Worm (Caenorhabditis elegans) whole organism, L1 larva: ENCODE measurements around the gene T03G6.3.
A peak's percentile ranks its signal among the peaks of the same experiment; 100 is the strongest.

Experiments
- F16B12.6 ChIP-seq: fragments of 150-350 bp; optimal IDR thresholded peaks from 2 replicates; lab custom pipeline; 2014; ENCODE audit warnings: missing biosample characterization, missing genetic modification characterization
- alr-1 ChIP-seq: fragments of 200-800 bp; sonication (Bioruptor generic); optimal IDR thresholded peaks from 2 replicates; lab custom pipeline; 2018; ENCODE audit warnings: borderline replicate concordance, mild to moderate bottlenecking, missing genetic modification characterization, missing compliant biosample characterization
- ama-1 ChIP-seq: fragments of 150-350 bp; optimal IDR thresholded peaks from 2 replicates; lab custom pipeline; 2014
- ceh-8 ChIP-seq: fragments of 200-800 bp; sonication (Bioruptor generic); optimal IDR thresholded peaks from 2 replicates; lab custom pipeline; 2018; ENCODE audit warnings: mild to moderate bottlenecking, missing genetic modification characterization, moderate library complexity, missing compliant biosample characterization
- ceh-82 ChIP-seq, 3 experiments: fragments of 150-350 bp in 1 of 3; sonication (generic microtip) in 2 of 3; optimal IDR thresholded peaks; 2 replicates each; lab custom pipeline; 2014 to 2017; ENCODE audit warnings: missing biosample characterization in 3 of 3, missing genetic modification characterization in 3 of 3
- ceh-88 ChIP-seq: fragments of 200-800 bp; sonication (Bioruptor generic); IDR thresholded peaks from 2 replicates; pipeline ENCODE4 v1.3.6; 2022; ENCODE audit warnings: missing genetic modification characterization, missing compliant biosample characterization
- ces-1 ChIP-seq: fragments of 150-350 bp; optimal IDR thresholded peaks from 2 replicates; lab custom pipeline; 2014; ENCODE audit warnings: missing biosample characterization, missing genetic modification reagents, missing genetic modification characterization
- dsc-1 ChIP-seq: sonication (generic microtip); optimal IDR thresholded peaks from 2 replicates; lab custom pipeline; 2016; ENCODE audit warnings: mild to moderate bottlenecking, missing genetic modification characterization, missing compliant biosample characterization
- efl-1 ChIP-seq, 4 experiments: fragments of 150-350 bp; optimal IDR thresholded peaks in 3 of 4; peaks in 1 of 4; 1 replicate in 1 of 4; 2 replicates in 3 of 4; lab custom pipeline; 2014; ENCODE audit warnings: missing biosample characterization in 2 of 4, missing genetic modification characterization in 2 of 4, missing genetic modification reagents in 2 of 4
- efl-3 ChIP-seq: fragments of 200-800 bp; sonication (Bioruptor generic); optimal IDR thresholded peaks from 2 replicates; lab custom pipeline; 2018; ENCODE audit warnings: mild to moderate bottlenecking, missing genetic modification characterization, missing compliant biosample characterization
- elt-2 ChIP-seq: sonication (generic microtip); optimal IDR thresholded peaks from 2 replicates; lab custom pipeline; 2016; ENCODE audit warnings: missing genetic modification characterization, mild to moderate bottlenecking, inconsistent platforms, missing compliant biosample characterization, missing genetic modification reagents
- elt-3 ChIP-seq, 6 experiments: fragments of 150-350 bp in 1 of 6; sonication (generic microtip); optimal IDR thresholded peaks; 2 replicates each; lab custom pipeline; 2017 to 2018; ENCODE audit warnings: missing biosample characterization in 6 of 6, missing genetic modification characterization in 6 of 6, inconsistent platforms in 1 of 6
- ets-5 ChIP-seq: fragments of 200-800 bp; sonication (Bioruptor generic); IDR thresholded peaks from 2 replicates; pipeline ENCODE4 v1.3.6; 2022; ENCODE audit warnings: missing genetic modification characterization, missing compliant biosample characterization
- fkh-10 ChIP-seq: sonication (generic microtip); optimal IDR thresholded peaks from 2 replicates; lab custom pipeline; 2017; ENCODE audit warnings: missing biosample characterization, missing genetic modification reagents, missing genetic modification characterization
- fkh-4 ChIP-seq: sonication (generic microtip); optimal IDR thresholded peaks from 2 replicates; lab custom pipeline; 2016; ENCODE audit warnings: missing compliant biosample characterization, missing genetic modification characterization, borderline replicate concordance
- grh-1 ChIP-seq: fragments of 200-800 bp; sonication (Bioruptor generic); IDR thresholded peaks from 2 replicates; pipeline ENCODE4 v1.3.6; 2022; ENCODE audit warnings: missing genetic modification reagents, missing genetic modification characterization, missing compliant biosample characterization
- hlh-17 ChIP-seq: fragments of 200-800 bp; sonication (Bioruptor generic); optimal IDR thresholded peaks from 2 replicates; lab custom pipeline; 2018; ENCODE audit warnings: missing genetic modification characterization, mild to moderate bottlenecking, missing compliant biosample characterization, moderate library complexity, borderline replicate concordance
- hlh-4 ChIP-seq: sonication (generic microtip); optimal IDR thresholded peaks from 2 replicates; lab custom pipeline; 2016; ENCODE audit warnings: mild to moderate bottlenecking, missing genetic modification characterization, missing compliant biosample characterization
- irx-1 ChIP-seq: sonication (generic microtip); optimal IDR thresholded peaks from 2 replicates; lab custom pipeline; 2016; ENCODE audit warnings: missing genetic modification characterization, missing compliant biosample characterization
- isw-1 ChIP-seq: fragments of 200-800 bp; sonication (Bioruptor generic); IDR thresholded peaks from 2 replicates; pipeline ENCODE4 v1.3.6; 2022; ENCODE audit warnings: missing genetic modification characterization, missing compliant biosample characterization
- jun-1 ChIP-seq: fragments of 150-350 bp; optimal IDR thresholded peaks from 2 replicates; lab custom pipeline; 2014; ENCODE audit warnings: missing biosample characterization, missing genetic modification reagents, missing genetic modification characterization
- lin-13 ChIP-seq: fragments of 150-350 bp; optimal IDR thresholded peaks from 2 replicates; lab custom pipeline; 2014; ENCODE audit warnings: missing biosample characterization, missing genetic modification reagents, missing genetic modification characterization
- lin-14 ChIP-seq: fragments of 200-800 bp; sonication (Bioruptor generic); optimal IDR thresholded peaks from 2 replicates; lab custom pipeline; 2018; ENCODE audit warnings: mild to moderate bottlenecking, missing genetic modification characterization, moderate library complexity, missing compliant biosample characterization
- lin-35 ChIP-seq, 2 experiments: fragments of 150-350 bp; optimal IDR thresholded peaks; 2 replicates each; lab custom pipeline; 2014; ENCODE audit warnings: missing biosample characterization in 2 of 2, missing genetic modification characterization in 2 of 2, missing genetic modification reagents in 2 of 2
- lin-39 ChIP-seq: fragments of 150-350 bp; optimal IDR thresholded peaks from 2 replicates; lab custom pipeline; 2014; ENCODE audit warnings: missing biosample characterization, missing genetic modification reagents, missing genetic modification characterization
- mdl-1 ChIP-seq, 2 experiments: fragments of 150-350 bp; optimal IDR thresholded peaks; 2 replicates each; lab custom pipeline; 2014 to 2017; ENCODE audit warnings: missing biosample characterization in 2 of 2, missing genetic modification characterization in 2 of 2, inconsistent platforms in 1 of 2
- mef-2 ChIP-seq: fragments of 150-350 bp; optimal IDR thresholded peaks from 2 replicates; lab custom pipeline; 2014; ENCODE audit warnings: missing biosample characterization, missing genetic modification characterization
- mep-1 ChIP-seq: fragments of 150-350 bp; optimal IDR thresholded peaks from 2 replicates; lab custom pipeline; 2014; ENCODE audit warnings: missing biosample characterization, missing genetic modification characterization
- nhr-11 ChIP-seq: fragments of 150-350 bp; optimal IDR thresholded peaks from 2 replicates; lab custom pipeline; 2014; ENCODE audit warnings: missing biosample characterization, missing genetic modification characterization
- nhr-19 ChIP-seq: fragments of 200-800 bp; sonication (Bioruptor generic); conservative IDR thresholded peaks from 2 replicates; pipeline ENCODE4 v1.3.6; 2022; ENCODE audit warnings: missing genetic modification characterization, missing compliant biosample characterization
- nhr-237 ChIP-seq: fragments of 150-350 bp; optimal IDR thresholded peaks from 2 replicates; lab custom pipeline; 2014; ENCODE audit warnings: missing biosample characterization, missing genetic modification characterization
- nhr-28 ChIP-seq: fragments of 150-350 bp; optimal IDR thresholded peaks from 2 replicates; lab custom pipeline; 2014; ENCODE audit warnings: missing biosample characterization, missing genetic modification characterization
- nhr-47 ChIP-seq: sonication (generic microtip); optimal IDR thresholded peaks from 2 replicates; lab custom pipeline; 2016; ENCODE audit warnings: mild to moderate bottlenecking, missing genetic modification characterization, moderate library complexity, missing compliant biosample characterization
- nhr-71 ChIP-seq: sonication (generic microtip); optimal IDR thresholded peaks from 2 replicates; lab custom pipeline; 2016; ENCODE audit warnings: mild to moderate bottlenecking, missing genetic modification characterization, moderate library complexity, missing compliant biosample characterization
- nhr-77 ChIP-seq: fragments of 150-350 bp; optimal IDR thresholded peaks from 2 replicates; lab custom pipeline; 2014; ENCODE audit warnings: missing biosample characterization, missing genetic modification characterization
- nhr-84 ChIP-seq: sonication (generic microtip); optimal IDR thresholded peaks from 2 replicates; lab custom pipeline; 2017; ENCODE audit warnings: missing biosample characterization, missing genetic modification characterization
- nhr-90 ChIP-seq: sonication (generic microtip); optimal IDR thresholded peaks from 2 replicates; lab custom pipeline; 2016; ENCODE audit warnings: mild to moderate bottlenecking, missing genetic modification characterization, missing compliant biosample characterization; ENCODE audit not compliant: poor library complexity
- pag-3 ChIP-seq: sonication (generic microtip); optimal IDR thresholded peaks from 2 replicates; lab custom pipeline; 2017; ENCODE audit warnings: missing genetic modification characterization, mild to moderate bottlenecking, missing compliant biosample characterization, antibody characterized with exemption, borderline replicate concordance; ENCODE audit not compliant: insufficient read depth
- snpc-4 ChIP-seq: fragments of 150-350 bp; optimal IDR thresholded peaks from 2 replicates; lab custom pipeline; 2014; ENCODE audit warnings: missing biosample characterization, missing genetic modification characterization
- snu-23 ChIP-seq: sonication (generic microtip); optimal IDR thresholded peaks from 2 replicates; lab custom pipeline; 2016; ENCODE audit warnings: missing genetic modification characterization, missing compliant biosample characterization
- sptf-1 ChIP-seq: fragments of 150-350 bp; optimal IDR thresholded peaks from 2 replicates; lab custom pipeline; 2014; ENCODE audit warnings: missing biosample characterization, missing genetic modification characterization
- sup-37 ChIP-seq: fragments of 200-800 bp; sonication (Bioruptor generic); optimal IDR thresholded peaks from 2 replicates; lab custom pipeline; 2018; ENCODE audit warnings: mild to moderate bottlenecking, missing genetic modification characterization, missing compliant biosample characterization
- swsn-7 ChIP-seq: sonication (generic microtip); optimal IDR thresholded peaks from 2 replicates; lab custom pipeline; 2016; ENCODE audit warnings: missing genetic modification characterization, missing compliant biosample characterization
- tlp-1 ChIP-seq: fragments of 150-350 bp; optimal IDR thresholded peaks from 2 replicates; lab custom pipeline; 2014; ENCODE audit warnings: missing biosample characterization, missing genetic modification characterization
- unc-130 ChIP-seq: fragments of 150-350 bp; optimal IDR thresholded peaks from 2 replicates; lab custom pipeline; 2017; ENCODE audit warnings: missing biosample characterization, missing genetic modification characterization, inconsistent platforms
- unc-30 ChIP-seq: sonication (generic microtip); optimal IDR thresholded peaks from 2 replicates; lab custom pipeline; 2017; ENCODE audit warnings: missing biosample characterization, missing genetic modification characterization
- unc-62 ChIP-seq: fragments of 150-350 bp; optimal IDR thresholded peaks from 2 replicates; lab custom pipeline; 2014; ENCODE audit warnings: missing biosample characterization, missing genetic modification reagents, missing genetic modification characterization
- unc-86 ChIP-seq: sonication (generic microtip); optimal IDR thresholded peaks from 2 replicates; lab custom pipeline; 2016; ENCODE audit warnings: missing genetic modification characterization, missing compliant biosample characterization
- unc-98 ChIP-seq: fragments of 200-800 bp; sonication (Bioruptor generic); IDR thresholded peaks from 2 replicates; pipeline ENCODE4 v1.3.6; 2022; ENCODE audit warnings: missing genetic modification characterization, missing compliant biosample characterization
- ztf-11 ChIP-seq, 2 experiments: sonication (generic microtip); optimal IDR thresholded peaks; 2 replicates each; lab custom pipeline; 2016 to 2017; ENCODE audit warnings: missing genetic modification characterization in 2 of 2, missing biosample characterization in 1 of 2, missing compliant biosample characterization in 1 of 2

Gene T03G6.3

ce11 chrX:2601025-2601705, 14.4 kb downstream of the T03G6.3 start:
- TF ChIP-seq sup-37 (no peak), ces-1 (no peak), mef-2 (tag; lab: Kevin White, UChicago) (no peak), nhr-237 (no peak), mep-1 (tag; lab: Kevin White, UChicago) (no peak), fkh-4 (tag; lab: Kevin White, UChicago) (no peak), grh-1 (no peak), hlh-4 (tag; lab: Kevin White, UChicago) (no peak), nhr-71 (tag; lab: Kevin White, UChicago) (no peak), ztf-11 (tag; optimal IDR thresholded peaks at IDR 0.05; lab: Kevin White, UChicago) (no peak), nhr-28 (no peak), ceh-82 (tag; optimal IDR thresholded peaks at IDR 0.05; lab: Kevin White, UChicago) (no peak), tlp-1 (no peak), lin-13 (GFP tag; lab: Kevin White, UChicago) (peak; percentile 1), nhr-11 (no peak), unc-98 (GFP tag; lab: Robert Waterston, UW) (no peak), nhr-19 (GFP tag; lab: Robert Waterston, UW) (no peak), elt-3 (tag; optimal IDR thresholded peaks at IDR 0.05; lab: Kevin White, UChicago) (no peak), lin-14 (peak; percentile 66), fkh-10 (peak; percentile 85), efl-3 (no peak), unc-130 (tag; lab: Kevin White, UChicago) (no peak), F16B12.6 (tag; lab: Kevin White, UChicago) (no peak), jun-1 (no peak), snpc-4 (tag; lab: Kevin White, UChicago) (no peak), ets-5 (no peak), unc-62 (GFP tag; lab: Kevin White, UChicago) (no peak), mdl-1 (tag; optimal IDR thresholded peaks at IDR 0.05; lab: Kevin White, UChicago) (peak in 1 of 2 experiments; percentile 3), efl-1 (optimal IDR thresholded peaks at IDR 0.05; lab: Kevin White, UChicago) (no peak), efl-1 (GFP tag; optimal IDR thresholded peaks at IDR 0.05 in 1 of 2; lab: Kevin White, UChicago) (no peak), lin-35 (GFP tag; optimal IDR thresholded peaks at IDR 0.05; lab: Kevin White, UChicago) (no peak), alr-1 (tag; lab: Kevin White, UChicago) (no peak), unc-30 (tag; lab: Kevin White, UChicago) (no peak), ama-1 (no peak)

DNA sequence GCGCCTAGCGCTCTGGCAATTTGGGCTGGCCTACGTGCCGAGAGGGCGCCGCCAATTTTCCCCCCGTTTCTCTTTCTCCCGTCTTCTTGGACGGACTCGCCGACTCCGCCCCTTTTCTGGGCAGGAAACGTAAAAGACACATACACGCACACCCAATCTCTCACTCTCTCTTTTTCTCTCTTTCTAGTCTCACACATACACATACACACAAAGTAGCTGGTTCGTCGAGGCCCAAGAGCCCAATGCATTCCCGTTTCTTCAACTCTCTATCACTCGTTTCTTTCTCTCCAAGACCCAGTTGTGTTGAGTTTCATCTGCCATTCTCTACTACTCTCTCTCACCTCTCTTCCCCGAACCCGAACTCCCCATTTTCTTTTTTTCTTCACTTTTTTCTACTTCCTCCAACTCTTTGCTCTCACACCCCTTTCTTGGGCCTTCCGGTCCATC, 16.7 kb downstream of the T03G6.3 start:
- TF ChIP-seq isw-1 (GFP tag; lab: Robert Waterston, UW) = peak; percentile 13; the same call in 1 of the 2 replicates
- TF ChIP-seq pag-3 = no peak
- TF ChIP-seq unc-98 (GFP tag; lab: Robert Waterston, UW) = no peak
- TF ChIP-seq snpc-4 (tag; lab: Kevin White, UChicago) = no peak
- no peak for TF ChIP-seq nhr-90 (tag; lab: Kevin White, UChicago)
- no peak for TF ChIP-seq unc-130 (tag; lab: Kevin White, UChicago)
- TF ChIP-seq elt-2 (tag; lab: Kevin White, UChicago) = no peak
- TF ChIP-seq lin-39 (tag; lab: Kevin White, UChicago) = peak; percentile 0
- peak; percentile 80 for TF ChIP-seq nhr-47 (tag; lab: Kevin White, UChicago)
- no peak for TF ChIP-seq ztf-11 (tag; optimal IDR thresholded peaks at IDR 0.05; lab: Kevin White, UChicago)
- peak; percentile 56 for TF ChIP-seq dsc-1 (tag; lab: Kevin White, UChicago)
- TF ChIP-seq nhr-77 (tag; lab: Kevin White, UChicago) = no peak
- no peak for TF ChIP-seq ceh-8 (GFP tag; lab: Kevin White, UChicago)
- peak; percentile 77 for TF ChIP-seq mef-2 (tag; lab: Kevin White, UChicago)
- TF ChIP-seq unc-86 (tag; lab: Kevin White, UChicago) = peak; percentile 74
- peak; percentile 65 for TF ChIP-seq swsn-7 (tag; lab: Kevin White, UChicago)
- no peak for TF ChIP-seq hlh-17
- no peak for TF ChIP-seq nhr-84 (tag; lab: Kevin White, UChicago)
- TF ChIP-seq sptf-1 = no peak
- TF ChIP-seq snu-23 (GFP tag; lab: Kevin White, UChicago) = peak; percentile 71
- no peak for TF ChIP-seq ets-5
- no peak for TF ChIP-seq ceh-88 (GFP tag; lab: Robert Waterston, UW)
- peak in 2 of 3 experiments; percentile 46 to 77 for TF ChIP-seq ceh-82 (tag; optimal IDR thresholded peaks at IDR 0.05; lab: Kevin White, UChicago)
- TF ChIP-seq lin-35 (GFP tag; optimal IDR thresholded peaks at IDR 0.05; lab: Kevin White, UChicago) = peak in 1 of 2 experiments; percentile 39
- no peak for TF ChIP-seq sup-37
- TF ChIP-seq lin-13 (GFP tag; lab: Kevin White, UChicago) = no peak
- no peak for TF ChIP-seq irx-1 (tag; lab: Kevin White, UChicago)
